Fruit fly (Drosophila melanogaster) whole organism, embryonic: ENCODE results near the gene CG17109.
A peak's percentile ranks its signal among the peaks of the same experiment; 100 is the strongest.

Experiments
- BtbVII ChIP-seq: fragments of 200-800 bp; sonication (Bioruptor generic); optimal IDR thresholded peaks from 3 replicates; lab custom pipeline; 2017; ENCODE audit warnings: missing biosample characterization, mild to moderate bottlenecking, missing genetic modification characterization
- C15 ChIP-seq: fragments of 200-800 bp; sonication (Bioruptor generic); IDR thresholded peaks from 3 replicates; pipeline ENCODE4 v1.3.6; 2022; ENCODE audit warnings: missing biosample characterization, missing genetic modification characterization
- CG10321 ChIP-seq: fragments of 200-800 bp; sonication (Bioruptor generic); IDR thresholded peaks from 2 replicates; pipeline ENCODE4 v1.3.6; 2022; ENCODE audit warnings: missing biosample characterization, missing genetic modification characterization
- CG10979 ChIP-seq: fragments of 200-800 bp; sonication (Bioruptor generic); optimal IDR thresholded peaks from 2 replicates; lab custom pipeline; 2018; ENCODE audit warnings: missing biosample characterization, mild to moderate bottlenecking, missing genetic modification characterization, moderate library complexity
- CG13775 ChIP-seq: fragments of 200-800 bp; sonication (Bioruptor generic); optimal IDR thresholded peaks from 3 replicates; lab custom pipeline; 2017; ENCODE audit warnings: missing biosample characterization, mild to moderate bottlenecking, missing genetic modification characterization
- CG14667 ChIP-seq: fragments of 200-800 bp; sonication (Bioruptor generic); IDR thresholded peaks from 2 replicates; pipeline ENCODE4 v1.3.6; 2022; ENCODE audit warnings: missing biosample characterization, missing genetic modification characterization
- CG3163 ChIP-seq: fragments of 200-800 bp; sonication (Bioruptor generic); optimal IDR thresholded peaks from 3 replicates; lab custom pipeline; 2016; ENCODE audit warnings: missing biosample characterization, missing genetic modification characterization
- CG32532 ChIP-seq: fragments of 200-800 bp; sonication (Bioruptor generic); IDR thresholded peaks from 2 replicates; pipeline ENCODE4 v1.3.6; 2022; ENCODE audit warnings: missing biosample characterization, missing genetic modification characterization
- CG3726 ChIP-seq: fragments of 200-800 bp; sonication (Bioruptor generic); IDR thresholded peaks from 3 replicates; pipeline ENCODE4, ENCODE4 v1.3.6; 2022; ENCODE audit warnings: missing biosample characterization, missing genetic modification characterization
- CG4730 ChIP-seq: fragments of 200-800 bp; sonication (Bioruptor generic); IDR thresholded peaks from 2 replicates; pipeline ENCODE4 v1.3.6; 2022; ENCODE audit warnings: missing biosample characterization, missing genetic modification characterization
- CG4820 ChIP-seq: fragments of 200-800 bp; sonication (Bioruptor generic); optimal IDR thresholded peaks from 3 replicates; lab custom pipeline; 2016; ENCODE audit warnings: missing biosample characterization, missing genetic modification characterization
- CG6175 ChIP-seq: fragments of 200-800 bp; sonication (Bioruptor generic); IDR thresholded peaks from 3 replicates; pipeline ENCODE4 v1.3.6; 2022; ENCODE audit warnings: missing biosample characterization, missing genetic modification characterization
- CG6254 ChIP-seq: fragments of 200-800 bp; sonication (Bioruptor generic); optimal IDR thresholded peaks from 3 replicates; lab custom pipeline; 2017; ENCODE audit warnings: mild to moderate bottlenecking, missing biosample characterization, missing genetic modification reagents, missing genetic modification characterization
- CG7357 ChIP-seq: fragments of 200-800 bp; sonication (Bioruptor generic); IDR thresholded peaks from 3 replicates; pipeline ENCODE4 v1.3.6; 2022; ENCODE audit warnings: missing biosample characterization, missing genetic modification characterization
- D19A ChIP-seq: fragments of 200-800 bp; optimal IDR thresholded peaks from 3 replicates; lab custom pipeline; 2019; ENCODE audit warnings: missing biosample characterization, mild to moderate bottlenecking, missing genetic modification characterization, moderate library complexity
- Dfd ChIP-seq, 2 experiments: fragments of >200 bp; optimal IDR thresholded peaks; 2 replicates each; lab custom pipeline; 2017; ENCODE audit warnings: missing biosample characterization in 2 of 2, missing genetic modification characterization in 2 of 2
- Dip2 ChIP-seq: fragments of 200-800 bp; sonication (Bioruptor generic); IDR thresholded peaks from 2 replicates; pipeline ENCODE4 v1.3.6; 2022; ENCODE audit warnings: missing biosample characterization, missing genetic modification characterization
- Dll ChIP-seq: fragments of 200-800 bp; sonication (Bioruptor generic); IDR thresholded peaks from 4 replicates; pipeline ENCODE4 v1.3.6; 2022; ENCODE audit warnings: missing biosample characterization, missing genetic modification characterization; ENCODE audit not compliant: partially characterized antibody
- Eip74EF ChIP-seq, 2 experiments: fragments of 200-800 bp in 1 of 2; fragments of >200 bp in 1 of 2; sonication (Bioruptor generic) in 1 of 2; optimal IDR thresholded peaks; 2 replicates each; lab custom pipeline; 2017 to 2019; ENCODE audit warnings: missing biosample characterization in 2 of 2, missing genetic modification characterization in 2 of 2, mild to moderate bottlenecking in 1 of 2, moderate library complexity in 1 of 2
- Elba2 ChIP-seq: fragments of 200-800 bp; sonication (Bioruptor generic); optimal IDR thresholded peaks from 3 replicates; lab custom pipeline; 2016; ENCODE audit warnings: missing biosample characterization, missing genetic modification characterization
- Fer2 ChIP-seq: fragments of 200-800 bp; sonication (Bioruptor generic); optimal IDR thresholded peaks from 2 replicates; lab custom pipeline; 2018; ENCODE audit warnings: missing biosample characterization, mild to moderate bottlenecking, missing genetic modification characterization, moderate library complexity
- GATAe ChIP-seq: fragments of 200-800 bp; sonication (Bioruptor generic); conservative IDR thresholded peaks from 2 replicates; pipeline ENCODE4 v1.3.6; 2022; ENCODE audit warnings: missing biosample characterization, missing genetic modification characterization
- HLHmδ ChIP-seq: fragments of 200-800 bp; sonication (Bioruptor generic); optimal IDR thresholded peaks from 2 replicates; lab custom pipeline; 2018; ENCODE audit warnings: missing biosample characterization, mild to moderate bottlenecking, missing genetic modification characterization, moderate library complexity
- Mad ChIP-seq: fragments of 200-800 bp; sonication (Bioruptor generic); optimal IDR thresholded peaks from 2 replicates; lab custom pipeline; 2016; ENCODE audit warnings: missing biosample characterization, missing genetic modification characterization
- Meics ChIP-seq: fragments of 200-800 bp; sonication (Bioruptor generic); optimal IDR thresholded peaks from 2 replicates; lab custom pipeline; 2017; ENCODE audit warnings: missing biosample characterization, mild to moderate bottlenecking, missing genetic modification characterization
- Ravus ChIP-seq: fragments of 200-800 bp; sonication (Bioruptor generic); IDR thresholded peaks from 2 replicates; pipeline ENCODE4 v1.3.6; 2022; ENCODE audit warnings: missing biosample characterization, missing genetic modification characterization
- Spps ChIP-seq: fragments of 200-800 bp; sonication (Bioruptor generic); optimal IDR thresholded peaks from 2 replicates; lab custom pipeline; 2018; ENCODE audit warnings: missing biosample characterization, mild to moderate bottlenecking, missing genetic modification characterization
- Trl ChIP-seq, 3 experiments: fragments of >200 bp in 2 of 3; fragments of 200-800 bp in 1 of 3; sonication (Bioruptor generic) in 1 of 3; optimal IDR thresholded peaks; 2 replicates in 1 of 3; 3 replicates in 2 of 3; lab custom pipeline; 2016 to 2017; ENCODE audit warnings: missing biosample characterization in 1 of 3, missing genetic modification characterization in 1 of 3
- amos ChIP-seq: fragments of 200-800 bp; sonication (Bioruptor generic); IDR thresholded peaks from 2 replicates; pipeline ENCODE4 v1.3.6; 2022; ENCODE audit warnings: missing biosample characterization, missing genetic modification characterization; ENCODE audit not compliant: partially characterized antibody
- ato ChIP-seq: fragments of 200-800 bp; sonication (Bioruptor generic); IDR thresholded peaks from 2 replicates; pipeline ENCODE4 v1.3.6; 2022; ENCODE audit warnings: missing biosample characterization, missing genetic modification characterization; ENCODE audit not compliant: partially characterized antibody
- corto ChIP-seq: fragments of 200-800 bp; sonication (Bioruptor generic); optimal IDR thresholded peaks from 2 replicates; lab custom pipeline; 2016; ENCODE audit warnings: missing biosample characterization, mild to moderate bottlenecking, missing genetic modification characterization, moderate library complexity
- da ChIP-seq: fragments of 200-800 bp; sonication (Bioruptor generic); optimal IDR thresholded peaks from 2 replicates; lab custom pipeline; 2016; ENCODE audit warnings: missing biosample characterization, missing genetic modification characterization
- gcm2 ChIP-seq: fragments of 200-800 bp; sonication (Bioruptor generic); optimal IDR thresholded peaks from 2 replicates; lab custom pipeline; 2016; ENCODE audit warnings: missing biosample characterization, missing genetic modification characterization
- gsb ChIP-seq: fragments of 200-800 bp; sonication (Bioruptor generic); IDR thresholded peaks from 2 replicates; pipeline ENCODE4 v1.3.6; 2022; ENCODE audit warnings: missing biosample characterization, missing genetic modification characterization
- kah ChIP-seq: fragments of 200-800 bp; sonication (Bioruptor generic); optimal IDR thresholded peaks from 2 replicates; lab custom pipeline; 2018; ENCODE audit warnings: missing biosample characterization, mild to moderate bottlenecking, missing genetic modification characterization
- kay ChIP-seq: fragments of 200-800 bp; sonication (Bioruptor generic); optimal IDR thresholded peaks from 2 replicates; lab custom pipeline; 2016; ENCODE audit warnings: missing biosample characterization, missing genetic modification characterization
- luna ChIP-seq: fragments of 200-800 bp; sonication (Bioruptor generic); optimal IDR thresholded peaks from 2 replicates; lab custom pipeline; 2016; ENCODE audit warnings: missing biosample characterization, missing genetic modification characterization
- oc ChIP-seq: fragments of 200-800 bp; sonication (Bioruptor generic); optimal IDR thresholded peaks from 2 replicates; lab custom pipeline; 2018; ENCODE audit warnings: missing biosample characterization, mild to moderate bottlenecking, missing genetic modification characterization, moderate library complexity
- otp ChIP-seq: fragments of 200-800 bp; sonication (Bioruptor generic); IDR thresholded peaks from 3 replicates; pipeline ENCODE4, ENCODE4 v1.3.6; 2022; ENCODE audit warnings: missing biosample characterization, missing genetic modification characterization
- p53 ChIP-seq: fragments of 200-800 bp; sonication (Bioruptor generic); optimal IDR thresholded peaks from 2 replicates; lab custom pipeline; 2016; ENCODE audit warnings: missing biosample characterization, missing genetic modification characterization
- pfk ChIP-seq: fragments of 200-800 bp; sonication (Bioruptor generic); optimal IDR thresholded peaks from 2 replicates; lab custom pipeline; 2018; ENCODE audit warnings: missing biosample characterization, mild to moderate bottlenecking, missing genetic modification characterization, moderate library complexity
- sd ChIP-seq: fragments of 200-800 bp; sonication (Bioruptor generic); optimal IDR thresholded peaks from 3 replicates; lab custom pipeline; 2018; ENCODE audit warnings: missing biosample characterization, mild to moderate bottlenecking, missing genetic modification characterization, moderate library complexity
- sna ChIP-seq: fragments of 200-800 bp; sonication (Bioruptor generic); IDR thresholded peaks from 2 replicates; pipeline ENCODE4 v1.3.6; 2022; ENCODE audit warnings: missing biosample characterization, missing genetic modification characterization; ENCODE audit not compliant: partially characterized antibody
- so ChIP-seq: fragments of 200-800 bp; sonication (Bioruptor generic); IDR thresholded peaks from 3 replicates; pipeline ENCODE4 v1.3.6; 2022; ENCODE audit warnings: missing biosample characterization, missing genetic modification characterization
- stc ChIP-seq: fragments of 200-800 bp; sonication (Bioruptor generic); IDR thresholded peaks from 2 replicates; pipeline ENCODE4 v1.3.6; 2022; ENCODE audit warnings: missing biosample characterization, missing genetic modification characterization
- toy ChIP-seq: fragments of 200-800 bp; sonication (Bioruptor generic); IDR thresholded peaks from 2 replicates; pipeline ENCODE4 v1.3.6; 2022; ENCODE audit warnings: missing biosample characterization, missing genetic modification characterization
- usp ChIP-seq: fragments of >200 bp; optimal IDR thresholded peaks from 2 replicates; lab custom pipeline; 2017; ENCODE audit warnings: missing biosample characterization, missing genetic modification characterization
- vvl ChIP-seq: fragments of 200-800 bp; sonication (Bioruptor generic); IDR thresholded peaks from 2 replicates; pipeline ENCODE4 v1.3.6; 2022; ENCODE audit warnings: missing biosample characterization, missing genetic modification characterization
- wor ChIP-seq: fragments of 200-800 bp; sonication (Bioruptor generic); IDR thresholded peaks from 2 replicates; pipeline ENCODE4 v1.3.6; 2022; ENCODE audit warnings: missing biosample characterization, missing genetic modification characterization
- yki ChIP-seq: fragments of >200 bp; optimal IDR thresholded peaks from 3 replicates; lab custom pipeline; 2018

Gene CG17109

dm6 chr3R:23117683-23118470, 22.4 kb downstream of the CG17109 start, which contains the start of the genes Rassf and CenB1A (continued):
- TF ChIP-seq Trl (optimal IDR thresholded peaks at IDR 0.05; lab: Kevin White, UChicago) (peak in 1 of 2 experiments; percentile 12), Trl (GFP tag; optimal IDR thresholded peaks at IDR 0.05; lab: Kevin White, UChicago) (peak; percentile 50), CG4820 (GFP tag; lab: Kevin White, UChicago) (peak; percentile 47), vvl (GFP tag; lab: Robert Waterston, UW) (peak; percentile 51), CG6254 (no peak), Ravus (GFP tag; lab: Robert Waterston, UW) (no peak; the same call in 1 of the 2 replicates), wor (GFP tag; lab: Robert Waterston, UW) (no peak), so (no peak), CG10321 (no peak), CG10979 (tag; lab: Kevin White, UChicago) (peak; percentile 3), CG6175 (no peak), CG3163 (GFP tag; lab: Kevin White, UChicago) (peak; percentile 42), amos (peak; percentile 27; the same call in 1 of the 2 replicates), sd (tag; lab: Kevin White, UChicago) (no peak), Mad (no peak), GATAe (GFP tag; lab: Robert Waterston, UW) (no peak), kay (GFP tag; lab: Kevin White, UChicago) (peak; percentile 19), CG13775 (peak; percentile 54), oc (no peak), CG14667 (GFP tag; lab: Robert Waterston, UW) (no peak), Elba2 (GFP tag; lab: Kevin White, UChicago) (no peak), toy (GFP tag; lab: Robert Waterston, UW) (no peak), gsb (GFP tag; lab: Robert Waterston, UW) (no peak), CG4730 (GFP tag; lab: Robert Waterston, UW) (peak; percentile 52; the same call in 1 of the 2 replicates), luna (GFP tag; lab: Kevin White, UChicago) (no peak), corto (GFP tag; lab: Kevin White, UChicago) (no peak), stc (no peak), otp (GFP tag; lab: Robert Waterston, UW) (no peak), ato (GFP tag; lab: Robert Waterston, UW) (no peak), yki (lab: Kevin White, UChicago) (no peak), CG32532 (GFP tag; lab: Robert Waterston, UW) (peak; percentile 27; the same call in 1 of the 2 replicates), CG7357 (GFP tag; lab: Robert Waterston, UW) (0 out of 3 replicates have a peak, but pooled peaks have one; percentile 40), Dip2 (GFP tag; lab: Robert Waterston, UW) (no peak), HLHmδ (no peak), pfk (GFP tag; lab: Kevin White, UChicago) (no peak), CG3726 (GFP tag; lab: Robert Waterston, UW) (no peak), sna (GFP tag; lab: Robert Waterston, UW) (peak; percentile 62), Meics (no peak), Dll (peak; percentile 51; the same call in 1 of the 4 replicates), Dfd (GFP tag; optimal IDR thresholded peaks at IDR 0.05; lab: Kevin White, UChicago) (no peak), gcm2 (no peak), Eip74EF (GFP tag; optimal IDR thresholded peaks at IDR 0.05; lab: Kevin White, UChicago) (no peak), Fer2 (tag; lab: Kevin White, UChicago) (no peak), C15 (GFP tag; lab: Robert Waterston, UW) (no peak), kah (GFP tag; lab: Kevin White, UChicago) (no peak), D19A (tag; lab: Kevin White, UChicago) (no peak), Spps (tag; lab: Kevin White, UChicago) (no peak), BtbVII (GFP tag; lab: Kevin White, UChicago) (no peak), usp (no peak), p53 (GFP tag; lab: Kevin White, UChicago) (no peak), da (GFP tag; lab: Kevin White, UChicago) (peak; percentile 19)
